Fruit fly (Drosophila melanogaster) whole organism, embryonic: Measurements from ENCODE around the gene CG7806.

Experiments used
- Adf1 ChIP-seq: fragments of 200-800 bp; sonication (Bioruptor generic); IDR thresholded peaks from 2 replicates; pipeline ENCODE4 v1.3.6; 2022; ENCODE audit warnings: missing biosample characterization, missing genetic modification characterization
- BtbVII ChIP-seq: fragments of 200-800 bp; sonication (Bioruptor generic); optimal IDR thresholded peaks from 3 replicates; lab custom pipeline; 2017; ENCODE audit warnings: missing biosample characterization, mild to moderate bottlenecking, missing genetic modification characterization
- CG10209 ChIP-seq: fragments of 200-800 bp; sonication (Bioruptor generic); optimal IDR thresholded peaks from 3 replicates; lab custom pipeline; 2017; ENCODE audit warnings: missing biosample characterization, mild to moderate bottlenecking, missing genetic modification characterization, missing genetic modification reagents
- CG10267 ChIP-seq: fragments of 200-800 bp; sonication (Bioruptor generic); optimal IDR thresholded peaks from 2 replicates; lab custom pipeline; 2018; ENCODE audit warnings: missing biosample characterization, mild to moderate bottlenecking, missing genetic modification characterization, moderate library complexity
- CG14710 ChIP-seq: fragments of 200-800 bp; sonication (Bioruptor generic); optimal IDR thresholded peaks from 3 replicates; lab custom pipeline; 2019; ENCODE audit warnings: missing biosample characterization, mild to moderate bottlenecking, missing genetic modification characterization, moderate library complexity
- CG17385 ChIP-seq: fragments of 200-800 bp; sonication (Bioruptor generic); optimal IDR thresholded peaks from 3 replicates; lab custom pipeline; 2018; ENCODE audit warnings: missing biosample characterization, mild to moderate bottlenecking, missing genetic modification characterization
- CG17568 ChIP-seq: fragments of 200-800 bp; sonication (Bioruptor generic); optimal IDR thresholded peaks from 2 replicates; lab custom pipeline; 2018; ENCODE audit warnings: missing biosample characterization, mild to moderate bottlenecking, missing genetic modification characterization, moderate library complexity
- CG18262 ChIP-seq: fragments of 200-800 bp; optimal IDR thresholded peaks from 3 replicates; lab custom pipeline; 2019; ENCODE audit warnings: missing biosample characterization, mild to moderate bottlenecking, missing genetic modification characterization, moderate library complexity
- CG2889 ChIP-seq: fragments of 200-800 bp; sonication (Bioruptor generic); IDR thresholded peaks from 3 replicates; pipeline ENCODE4 v1.3.6; 2022; ENCODE audit warnings: missing biosample characterization, missing genetic modification characterization
- CG3163 ChIP-seq: fragments of 200-800 bp; sonication (Bioruptor generic); optimal IDR thresholded peaks from 3 replicates; lab custom pipeline; 2016; ENCODE audit warnings: missing biosample characterization, missing genetic modification characterization
- CG3726 ChIP-seq: fragments of 200-800 bp; sonication (Bioruptor generic); IDR thresholded peaks from 3 replicates; pipeline ENCODE4, ENCODE4 v1.3.6; 2022; ENCODE audit warnings: missing biosample characterization, missing genetic modification characterization
- CG4282 ChIP-seq: fragments of 200-800 bp; sonication (Bioruptor generic); optimal IDR thresholded peaks from 2 replicates; lab custom pipeline; 2016; ENCODE audit warnings: missing biosample characterization, missing genetic modification characterization
- CG6813 ChIP-seq: fragments of 200-800 bp; sonication (Bioruptor generic); optimal IDR thresholded peaks from 2 replicates; lab custom pipeline; 2017; ENCODE audit warnings: missing biosample characterization, missing genetic modification characterization, mild to moderate bottlenecking, moderate library complexity, missing genetic modification reagents
- CG7745 ChIP-seq: fragments of 200-800 bp; sonication (Bioruptor generic); optimal IDR thresholded peaks from 2 replicates; lab custom pipeline; 2018; ENCODE audit warnings: missing biosample characterization, mild to moderate bottlenecking, missing genetic modification characterization, moderate library complexity
- CG7786 ChIP-seq: fragments of 200-800 bp; sonication (Bioruptor generic); optimal IDR thresholded peaks from 2 replicates; lab custom pipeline; 2016; ENCODE audit warnings: missing biosample characterization, missing genetic modification characterization
- CG8089 ChIP-seq: fragments of 200-800 bp; sonication (Bioruptor generic); optimal IDR thresholded peaks from 3 replicates; lab custom pipeline; 2016; ENCODE audit warnings: missing biosample characterization, missing genetic modification characterization
- CG8359 ChIP-seq: fragments of 200-800 bp; sonication (Bioruptor generic); optimal IDR thresholded peaks from 2 replicates; lab custom pipeline; 2017; ENCODE audit warnings: missing biosample characterization, mild to moderate bottlenecking, missing genetic modification characterization, borderline replicate concordance
- CG9437 ChIP-seq: fragments of 200-800 bp; sonication (Bioruptor generic); optimal IDR thresholded peaks from 2 replicates; lab custom pipeline; 2018; ENCODE audit warnings: missing biosample characterization, mild to moderate bottlenecking, missing genetic modification characterization
- Chrac-16 ChIP-seq: fragments of 200-800 bp; sonication (Bioruptor generic); optimal IDR thresholded peaks from 3 replicates; lab custom pipeline; 2016; ENCODE audit warnings: missing biosample characterization, missing genetic modification characterization
- CoRest ChIP-seq: fragments of 200-800 bp; sonication (Bioruptor generic); optimal IDR thresholded peaks from 3 replicates; lab custom pipeline; 2018; ENCODE audit warnings: missing biosample characterization, mild to moderate bottlenecking, missing genetic modification characterization, moderate library complexity
- Doc2 ChIP-seq: fragments of 200-800 bp; sonication (Bioruptor generic); IDR thresholded peaks from 2 replicates; pipeline ENCODE4 v1.3.6; 2022; ENCODE audit warnings: missing biosample characterization, missing genetic modification characterization
- Eip74EF ChIP-seq, 2 experiments: fragments of 200-800 bp in 1 of 2; fragments of >200 bp in 1 of 2; sonication (Bioruptor generic) in 1 of 2; optimal IDR thresholded peaks; 2 replicates each; lab custom pipeline; 2017 to 2019; ENCODE audit warnings: missing biosample characterization in 2 of 2, missing genetic modification characterization in 2 of 2, mild to moderate bottlenecking in 1 of 2, moderate library complexity in 1 of 2
- GATAe ChIP-seq: fragments of 200-800 bp; sonication (Bioruptor generic); conservative IDR thresholded peaks from 2 replicates; pipeline ENCODE4 v1.3.6; 2022; ENCODE audit warnings: missing biosample characterization, missing genetic modification characterization
- HHEX ChIP-seq: fragments of 200-800 bp; sonication (Bioruptor generic); optimal IDR thresholded peaks from 3 replicates; lab custom pipeline; 2017; ENCODE audit warnings: missing biosample characterization, mild to moderate bottlenecking, missing genetic modification characterization, missing genetic modification reagents
- HLH3B ChIP-seq: fragments of 200-800 bp; sonication (Bioruptor generic); IDR thresholded peaks from 2 replicates; pipeline ENCODE4 v1.3.6; 2022; ENCODE audit warnings: missing biosample characterization, missing genetic modification characterization
- Max ChIP-seq: fragments of 200-800 bp; sonication (Bioruptor generic); optimal IDR thresholded peaks from 2 replicates; lab custom pipeline; 2016; ENCODE audit warnings: missing biosample characterization, mild to moderate bottlenecking, missing genetic modification characterization
- Nf-YB ChIP-seq: fragments of 200-800 bp; sonication (Bioruptor generic); optimal IDR thresholded peaks from 3 replicates; lab custom pipeline; 2019; ENCODE audit warnings: missing biosample characterization, mild to moderate bottlenecking, missing genetic modification characterization, moderate library complexity
- Sox102F ChIP-seq: fragments of 200-800 bp; sonication (Bioruptor generic); optimal IDR thresholded peaks from 2 replicates; lab custom pipeline; 2018; ENCODE audit warnings: missing biosample characterization, mild to moderate bottlenecking, missing genetic modification characterization, moderate library complexity
- ab ChIP-seq: fragments of 200-800 bp; sonication (Bioruptor generic); optimal IDR thresholded peaks from 2 replicates; lab custom pipeline; 2016; ENCODE audit warnings: missing biosample characterization, missing genetic modification characterization
- ara ChIP-seq: fragments of 200-800 bp; sonication (Bioruptor generic); IDR thresholded peaks from 2 replicates; pipeline ENCODE4 v1.3.6; 2022; ENCODE audit warnings: missing biosample characterization, missing genetic modification characterization
- dm ChIP-seq: fragments of 200-800 bp; sonication (Bioruptor generic); optimal IDR thresholded peaks from 3 replicates; lab custom pipeline; 2016; ENCODE audit warnings: missing biosample characterization, missing genetic modification characterization
- gcm ChIP-seq: fragments of 200-800 bp; sonication (Bioruptor generic); optimal IDR thresholded peaks from 2 replicates; lab custom pipeline; 2019; ENCODE audit warnings: missing biosample characterization, mild to moderate bottlenecking, missing genetic modification characterization, moderate library complexity
- gt ChIP-seq: fragments of 200-800 bp; sonication (Bioruptor generic); IDR thresholded peaks from 2 replicates; pipeline ENCODE4 v1.3.6; 2022; ENCODE audit warnings: missing biosample characterization, missing genetic modification characterization
- hkb ChIP-seq, 2 experiments: fragments of 200-800 bp in 1 of 2; fragments of >200 bp in 1 of 2; sonication (Bioruptor generic) in 1 of 2; IDR thresholded peaks in 1 of 2; optimal IDR thresholded peaks in 1 of 2; 2 replicates each; pipeline versions ENCODE4 v1.3.6 to Lab custom; 2017 to 2022; ENCODE audit warnings: missing biosample characterization in 1 of 2, missing genetic modification characterization in 1 of 2
- jing ChIP-seq: fragments of 200-800 bp; sonication (Bioruptor generic); optimal IDR thresholded peaks from 2 replicates; lab custom pipeline; 2018; ENCODE audit warnings: missing biosample characterization, mild to moderate bottlenecking, missing genetic modification characterization
- ken ChIP-seq: fragments of 200-800 bp; sonication (Bioruptor generic); IDR thresholded peaks from 3 replicates; pipeline ENCODE4 v1.3.6; 2022; ENCODE audit warnings: missing biosample characterization, missing genetic modification characterization
- p53 ChIP-seq: fragments of 200-800 bp; sonication (Bioruptor generic); optimal IDR thresholded peaks from 2 replicates; lab custom pipeline; 2016; ENCODE audit warnings: missing biosample characterization, missing genetic modification characterization
- pnt ChIP-seq: fragments of 200-800 bp; sonication (Bioruptor generic); optimal IDR thresholded peaks from 3 replicates; lab custom pipeline; 2016; ENCODE audit warnings: missing biosample characterization, missing genetic modification characterization
- pros ChIP-seq: fragments of 200-800 bp; sonication (Bioruptor generic); optimal IDR thresholded peaks from 3 replicates; lab custom pipeline; 2019; ENCODE audit warnings: missing biosample characterization, mild to moderate bottlenecking, missing genetic modification characterization, moderate library complexity
- sd ChIP-seq: fragments of 200-800 bp; sonication (Bioruptor generic); optimal IDR thresholded peaks from 3 replicates; lab custom pipeline; 2018; ENCODE audit warnings: missing biosample characterization, mild to moderate bottlenecking, missing genetic modification characterization, moderate library complexity
- seq ChIP-seq: fragments of 200-800 bp; sonication (Bioruptor generic); IDR thresholded peaks from 2 replicates; pipeline ENCODE4 v1.3.6; 2022; ENCODE audit warnings: missing biosample characterization, missing genetic modification characterization
- sisA ChIP-seq: fragments of 200-800 bp; sonication (Bioruptor generic); IDR thresholded peaks from 2 replicates; pipeline ENCODE4 v1.3.6; 2022; ENCODE audit warnings: missing biosample characterization, missing genetic modification characterization
- tgo ChIP-seq: fragments of 200-800 bp; sonication (Bioruptor generic); IDR thresholded peaks from 3 replicates; pipeline ENCODE4 v1.3.6; 2022; ENCODE audit warnings: missing biosample characterization, missing genetic modification characterization
- tin ChIP-seq: fragments of 200-800 bp; sonication (Bioruptor generic); optimal IDR thresholded peaks from 3 replicates; lab custom pipeline; 2016; ENCODE audit warnings: missing biosample characterization, missing genetic modification characterization
- tio ChIP-seq: fragments of 200-800 bp; sonication (Bioruptor generic); optimal IDR thresholded peaks from 2 replicates; lab custom pipeline; 2017; ENCODE audit warnings: missing biosample characterization, missing genetic modification characterization, inconsistent platforms
- tll ChIP-seq, 2 experiments: fragments of 200-800 bp in 1 of 2; fragments of >200 bp in 1 of 2; sonication (Bioruptor generic) in 1 of 2; optimal IDR thresholded peaks; 2 replicates each; lab custom pipeline; 2017 to 2019; ENCODE audit warnings: missing biosample characterization in 2 of 2, missing genetic modification characterization in 2 of 2, mild to moderate bottlenecking in 1 of 2, moderate library complexity in 1 of 2
- trem ChIP-seq: fragments of 200-800 bp; optimal IDR thresholded peaks from 3 replicates; lab custom pipeline; 2019; ENCODE audit warnings: missing biosample characterization, mild to moderate bottlenecking, missing genetic modification characterization, moderate library complexity
- tx ChIP-seq: fragments of 200-800 bp; sonication (Bioruptor generic); optimal IDR thresholded peaks from 2 replicates; lab custom pipeline; 2016; ENCODE audit warnings: missing biosample characterization, missing genetic modification characterization

Gene CG7806

dm6 chr2L:8274958-8275584, 36.1 kb upstream of the CG7806 start (continued):
- TF ChIP-seq tio: peak; percentile 65
- peak; percentile 72 for TF ChIP-seq seq (GFP tag; lab: Robert Waterston, UW)
- peak; percentile 80 for TF ChIP-seq CG10267 (tag; lab: Kevin White, UChicago)
- TF ChIP-seq CG8359: peak; percentile 46
- TF ChIP-seq tll (GFP tag; optimal IDR thresholded peaks at IDR 0.05; lab: Kevin White, UChicago): peak in 1 of 2 experiments; percentile 83
- peak; percentile 56 for TF ChIP-seq CG6813 (GFP tag; lab: Kevin White, UChicago)
- no peak for TF ChIP-seq p53 (GFP tag; lab: Kevin White, UChicago)
- peak; percentile 64 for TF ChIP-seq CG10209 (GFP tag; lab: Kevin White, UChicago)
- TF ChIP-seq CG4282 (GFP tag; lab: Kevin White, UChicago): no peak
- peak; percentile 55; the same call in 1 of the 2 replicates for TF ChIP-seq sisA (GFP tag; lab: Robert Waterston, UW)
- TF ChIP-seq ara (GFP tag; lab: Robert Waterston, UW): peak; percentile 61; the same call in 1 of the 2 replicates
- TF ChIP-seq HHEX (GFP tag; lab: Kevin White, UChicago): peak; percentile 34
- no peak for TF ChIP-seq CG3163 (GFP tag; lab: Kevin White, UChicago)
- peak; percentile 55 for TF ChIP-seq Nf-YB
- peak; percentile 49 for TF ChIP-seq CG9437 (GFP tag; lab: Kevin White, UChicago)
- no peak for TF ChIP-seq hkb (optimal IDR thresholded peaks at IDR 0.05; lab: Kevin White, UChicago)
- TF ChIP-seq hkb (GFP tag; IDR thresholded peaks at IDR 0.05; lab: Robert Waterston, UW): peak; percentile 69
- no peak for TF ChIP-seq GATAe (GFP tag; lab: Robert Waterston, UW)
- TF ChIP-seq pros (GFP tag; lab: Kevin White, UChicago): no peak
- peak; percentile 78 for TF ChIP-seq gcm (GFP tag; lab: Kevin White, UChicago)
- TF ChIP-seq CoRest (tag; lab: Kevin White, UChicago): peak; percentile 67
- TF ChIP-seq CG17568: peak; percentile 58
- peak; percentile 86 for TF ChIP-seq CG18262 (tag; lab: Kevin White, UChicago)
- TF ChIP-seq trem: peak; percentile 80
- TF ChIP-seq tin (GFP tag; lab: Kevin White, UChicago): peak; percentile 53
- TF ChIP-seq gt (GFP tag; lab: Robert Waterston, UW): no peak
- TF ChIP-seq CG2889: peak; percentile 26; the same call in 1 of the 3 replicates
- TF ChIP-seq dm: no peak
- peak; percentile 76 for TF ChIP-seq Sox102F
- no peak for TF ChIP-seq tx
- peak; percentile 63 for TF ChIP-seq CG17385 (GFP tag; lab: Kevin White, UChicago)
- peak; percentile 22 for TF ChIP-seq BtbVII
- TF ChIP-seq Max: peak; percentile 18
- TF ChIP-seq Chrac-16 (GFP tag; lab: Kevin White, UChicago): peak; percentile 58
- peak; percentile 55; the same call in 2 of the 3 replicates for TF ChIP-seq tgo
- peak; percentile 34; the same call in 1 of the 3 replicates for TF ChIP-seq ken
- TF ChIP-seq CG7786 (GFP tag; lab: Kevin White, UChicago): no peak
- TF ChIP-seq Adf1 (GFP tag; lab: Robert Waterston, UW): no peak
- peak; percentile 62; the same call in 1 of the 2 replicates for TF ChIP-seq HLH3B (GFP tag; lab: Robert Waterston, UW)
- peak; percentile 27 for TF ChIP-seq sd (tag; lab: Kevin White, UChicago)
- peak in 1 of 2 experiments; percentile 56 for TF ChIP-seq Eip74EF (GFP tag; optimal IDR thresholded peaks at IDR 0.05; lab: Kevin White, UChicago)
- TF ChIP-seq CG7745 (tag; lab: Kevin White, UChicago): peak; percentile 49
- no peak for TF ChIP-seq pnt (GFP tag; lab: Kevin White, UChicago)
- no peak for TF ChIP-seq ab (GFP tag; lab: Kevin White, UChicago)
- TF ChIP-seq CG14710 (tag; lab: Kevin White, UChicago): peak; percentile 79
- no peak for TF ChIP-seq Doc2 (GFP tag; lab: Robert Waterston, UW)
- no peak for TF ChIP-seq CG8089 (GFP tag; lab: Kevin White, UChicago)
- TF ChIP-seq CG3726: peak; percentile 43; the same call in 1 of the 3 replicates
- peak; percentile 12 for TF ChIP-seq jing (GFP tag; lab: Kevin White, UChicago)
